Worm (Caenorhabditis elegans): ENCODE data around the gene ZK105.8.
A peak's percentile ranks its signal among the peaks of the same experiment; 100 is the strongest.

Gene ZK105.8

ce11 chrV:7733240-7733765, 9.0 kb downstream of the ZK105.8 start:
- TF ChIP-seq ama-1 (optimal IDR thresholded peaks at IDR 0.05), result peak; percentile 52
- no peak for TF ChIP-seq ets-5 (GFP tag; IDR thresholded peaks at IDR 0.05)
- TF ChIP-seq nhr-84 (tag; optimal IDR thresholded peaks at IDR 0.05), result no peak

DNA sequence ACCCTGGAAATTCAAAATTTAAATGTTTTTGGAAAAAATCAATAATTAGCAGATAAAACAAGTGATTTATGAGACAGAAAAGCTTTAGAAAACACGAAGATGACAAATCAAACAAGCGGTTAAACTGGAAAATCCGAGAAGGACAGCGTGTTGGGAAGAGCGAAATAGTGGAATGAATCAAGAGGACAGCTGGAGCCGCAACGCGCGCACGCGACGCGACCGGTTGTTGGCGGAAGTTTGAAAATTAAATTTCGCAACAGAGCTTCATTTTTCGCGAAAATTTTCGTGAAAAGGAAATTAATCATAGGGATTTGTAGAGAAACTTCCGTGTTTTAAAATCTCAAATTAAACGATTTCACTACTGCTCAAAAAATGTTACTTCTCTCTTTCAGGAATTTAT, 10.6 kb downstream of the ZK105.8 start, which contains the start of gene clic-1:
Gene clic-1, minus strand, starts transcription at position 3 of the 400 bp plus-strand sequence.
- TF ChIP-seq fkh-8 (tag; optimal IDR thresholded peaks at IDR 0.05) (peak; percentile 52), dsc-1 (tag; optimal IDR thresholded peaks at IDR 0.05) (peak; percentile 44), mab-9 (GFP tag; IDR thresholded peaks at IDR 0.05) (no peak), fos-1 (tag; optimal IDR thresholded peaks at IDR 0.05) (peak; percentile 58), rnt-1 (tag; optimal IDR thresholded peaks at IDR 0.05) (peak; percentile 63), jun-1 (tag; optimal IDR thresholded peaks at IDR 0.05) (peak; percentile 63), efl-3 (GFP tag; optimal IDR thresholded peaks at IDR 0.05) (no peak), skn-1 (tag; optimal IDR thresholded peaks at IDR 0.05) (peak; percentile 91), hpl-2 (GFP tag; optimal IDR thresholded peaks at IDR 0.05) (no peak), ces-1 (GFP tag; optimal IDR thresholded peaks at IDR 0.05) (no peak), mep-1 (tag; optimal IDR thresholded peaks at IDR 0.05) (no peak), ztf-4 (tag; optimal IDR thresholded peaks at IDR 0.05) (no peak), pqm-1 (tag; optimal IDR thresholded peaks at IDR 0.05) (no peak), egl-27 (tag; optimal IDR thresholded peaks at IDR 0.05) (no peak), zag-1 (tag; optimal IDR thresholded peaks at IDR 0.05) (no peak), hlh-4 (tag; optimal IDR thresholded peaks at IDR 0.05) (no peak), ceh-8 (GFP tag; optimal IDR thresholded peaks at IDR 0.05) (no peak), F16B12.6 (tag; optimal IDR thresholded peaks at IDR 0.05) (peak; percentile 5), lsy-2 (tag; optimal IDR thresholded peaks at IDR 0.05) (peak; percentile 53 to 85), nhr-20 (tag; optimal IDR thresholded peaks at IDR 0.05) (peak; percentile 57), lin-39 (tag; optimal IDR thresholded peaks at IDR 0.05) (no peak), tbx-2 (tag; optimal IDR thresholded peaks at IDR 0.05) (peak; percentile 65), ceh-63 (GFP tag; optimal IDR thresholded peaks at IDR 0.05) (no peak), lin-13 (GFP tag; optimal IDR thresholded peaks at IDR 0.05) (peak; percentile 9), unc-130 (tag; optimal IDR thresholded peaks at IDR 0.05) (peak; percentile 13), sptf-1 (tag; optimal IDR thresholded peaks at IDR 0.05) (no peak), nhr-76 (tag; optimal IDR thresholded peaks at IDR 0.05) (no peak), efl-1 (optimal IDR thresholded peaks at IDR 0.05) (peak; percentile 83 to 96), efl-1 (GFP tag; optimal IDR thresholded peaks at IDR 0.05 in 1 of 2) (peak; percentile 96 to 99), C16A3.4 (tag; optimal IDR thresholded peaks at IDR 0.05) (peak; percentile 64), grh-1 (GFP tag; IDR thresholded peaks at IDR 0.05) (no peak), mdl-1 (tag; optimal IDR thresholded peaks at IDR 0.05) (peak in 1 of 2 experiments; percentile 67), elt-3 (tag; optimal IDR thresholded peaks at IDR 0.05) (peak in 2 of 6 experiments; percentile 15 to 59), vab-15 (tag; optimal IDR thresholded peaks at IDR 0.05) (no peak), isw-1 (GFP tag; IDR thresholded peaks at IDR 0.05) (peak; percentile 56), Y116A8C.19 (tag; optimal IDR thresholded peaks at IDR 0.05; ENCODE audit: borderline replicate concordance) (no peak), lin-14 (GFP tag; optimal IDR thresholded peaks at IDR 0.05) (peak; percentile 70), lin-35 (GFP tag; optimal IDR thresholded peaks at IDR 0.05) (peak; percentile 96 to 98), nhr-28 (tag; optimal IDR thresholded peaks at IDR 0.05) (no peak), fkh-4 (tag; optimal IDR thresholded peaks at IDR 0.05; ENCODE audit: borderline replicate concordance) (no peak), zip-4 (GFP tag; optimal IDR thresholded peaks at IDR 0.05) (peak; percentile 65), nhr-47 (tag; optimal IDR thresholded peaks at IDR 0.05) (peak; percentile 68), tlp-1 (tag; optimal IDR thresholded peaks at IDR 0.05) (no peak), ama-1 (optimal IDR thresholded peaks at IDR 0.05) (no peak), ztf-11 (tag; optimal IDR thresholded peaks at IDR 0.05) (no peak), sox-4 (tag; optimal IDR thresholded peaks at IDR 0.05) (no peak), snpc-4 (tag; optimal IDR thresholded peaks at IDR 0.05) (peak; percentile 38), alr-1 (tag; optimal IDR thresholded peaks at IDR 0.05; ENCODE audit: borderline replicate concordance) (no peak), lin-15B (tag; optimal IDR thresholded peaks at IDR 0.05) (peak; percentile 43), xbp-1 (tag; optimal IDR thresholded peaks at IDR 0.05) (peak; percentile 70)

All from whole organism, L1 larva.